Worm (Caenorhabditis elegans): ENCODE data around the gene mca-1.

DNA sequence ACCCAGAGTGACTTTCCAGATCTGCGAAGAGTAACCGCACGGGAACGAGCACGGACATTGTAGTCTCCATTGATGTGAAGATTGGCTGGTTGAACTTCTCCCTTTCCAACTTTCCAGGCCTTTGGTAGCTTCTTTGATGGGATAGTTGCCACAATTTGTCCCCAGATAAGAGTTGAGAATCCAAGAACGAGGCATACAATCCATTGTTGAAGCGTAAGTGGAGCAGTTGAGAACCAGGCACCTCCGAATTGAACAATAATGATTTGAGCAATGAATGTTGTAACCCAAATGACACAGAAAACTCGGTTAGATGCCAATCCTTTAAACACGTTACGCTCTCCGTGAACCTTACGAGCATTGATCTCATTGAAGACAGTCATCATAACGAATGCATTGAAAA lies 7.7 kb downstream of the mca-1 start:
- TF ChIP-seq elt-1 (tag; optimal IDR thresholded peaks at IDR 0.05) = no peak
- TF ChIP-seq nhr-237 (tag; optimal IDR thresholded peaks at IDR 0.05) = no peak
- no peak for TF ChIP-seq zag-1 (tag; optimal IDR thresholded peaks at IDR 0.05)
- no peak for TF ChIP-seq nhr-23 (tag; optimal IDR thresholded peaks at IDR 0.05)
- TF ChIP-seq egl-27 (tag; optimal IDR thresholded peaks at IDR 0.05) = no peak
- no peak for TF ChIP-seq ama-1 (optimal IDR thresholded peaks at IDR 0.05)
- TF ChIP-seq ztf-4 (tag; optimal IDR thresholded peaks at IDR 0.05) = no peak
